Fruit fly (Drosophila melanogaster) whole organism, prepupa: ENCODE results near the gene Ldsdh1.

Experiments used
- CG6792 ChIP-seq: fragments of 200-800 bp; sonication (Bioruptor generic); optimal IDR thresholded peaks from 3 replicates; lab custom pipeline; 2016; ENCODE audit warnings: missing biosample characterization, missing genetic modification characterization
- Ets96B ChIP-seq: fragments of 200-800 bp; optimal IDR thresholded peaks from 2 replicates; lab custom pipeline; 2019; ENCODE audit warnings: missing biosample characterization, mild to moderate bottlenecking, missing genetic modification characterization, moderate library complexity
- Lpt ChIP-seq: fragments of 200-800 bp; sonication (Bioruptor generic); optimal IDR thresholded peaks from 3 replicates; lab custom pipeline; 2016; ENCODE audit warnings: missing biosample characterization, missing genetic modification characterization

DNA sequence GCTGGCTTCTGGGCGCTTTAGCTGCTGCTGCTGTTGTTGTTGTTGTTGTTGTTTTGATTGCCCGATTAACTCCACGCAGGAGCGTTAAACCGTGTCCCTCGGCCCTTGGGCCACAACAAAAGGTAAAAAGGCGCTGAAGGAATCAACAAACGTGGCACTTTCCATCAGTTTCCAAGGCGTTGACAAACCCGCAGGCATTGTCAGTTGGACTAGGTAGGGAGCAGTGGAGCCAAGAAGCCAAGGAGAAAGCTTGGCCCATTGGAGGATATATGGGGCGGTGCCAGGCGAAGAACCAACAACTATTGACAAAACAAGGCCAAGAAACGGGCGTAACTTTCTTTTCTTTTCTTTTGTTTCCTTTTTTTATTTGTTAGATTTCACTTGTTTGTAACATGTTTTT lies 5.7 kb upstream of the Ldsdh1 start, which contains the start of gene CG2256:
- TF ChIP-seq CG6792 (GFP tag; lab: Kevin White, UChicago) (no peak), Lpt (no peak), Ets96B (tag; lab: Kevin White, UChicago) (no peak)
